Fruit fly (Drosophila melanogaster): ENCODE results near the gene CG14551.

The CG14551 gene

dm6 chr3R:26103440-26103839, 40.6 kb upstream of the CG14551 start (continued):
- TF ChIP-seq CG7357 (GFP tag; IDR thresholded peaks at IDR 0.05), result no peak
- no peak for TF ChIP-seq dysf (GFP tag; IDR thresholded peaks at IDR 0.05)
- no peak for TF ChIP-seq z (GFP tag; IDR thresholded peaks at IDR 0.05)
- no peak for TF ChIP-seq pum (GFP tag; optimal IDR thresholded peaks at IDR 0.05)
- TF ChIP-seq inv (GFP tag; IDR thresholded peaks at IDR 0.05; ENCODE audit: partially characterized antibody), result no peak; the same call in 1 of the 2 replicates
- TF ChIP-seq Ada2b (GFP tag; IDR thresholded peaks at IDR 0.05), result no peak
- peak; percentile 34 for TF ChIP-seq Nf-YC (tag; optimal IDR thresholded peaks at IDR 0.05)
- TF ChIP-seq D19A (tag; optimal IDR thresholded peaks at IDR 0.05), result no peak
- TF ChIP-seq CG3163 (GFP tag; optimal IDR thresholded peaks at IDR 0.05), result no peak
- TF ChIP-seq CG9876 (GFP tag; optimal IDR thresholded peaks at IDR 0.05), result no peak
- TF ChIP-seq ERR (GFP tag; optimal IDR thresholded peaks at IDR 0.05), result no peak
- TF ChIP-seq CG31224 (GFP tag; IDR thresholded peaks at IDR 0.05), result no peak
- TF ChIP-seq btn (GFP tag; optimal IDR thresholded peaks at IDR 0.05), result no peak
- TF ChIP-seq CG17912 (GFP tag; optimal IDR thresholded peaks at IDR 0.05), result no peak
- TF ChIP-seq org-1 (GFP tag; optimal IDR thresholded peaks at IDR 0.05), result no peak
- TF ChIP-seq danr (GFP tag; IDR thresholded peaks at IDR 0.05), result no peak
- no peak for TF ChIP-seq CG4820 (GFP tag; optimal IDR thresholded peaks at IDR 0.05)
- no peak for TF ChIP-seq sr (GFP tag; IDR thresholded peaks at IDR 0.05)
- TF ChIP-seq run (tag; optimal IDR thresholded peaks at IDR 0.05), result no peak
- no peak for TF ChIP-seq CG6654 (GFP tag; optimal IDR thresholded peaks at IDR 0.05)
- no peak for TF ChIP-seq CG6272 (GFP tag; IDR thresholded peaks at IDR 0.05)
- no peak for TF ChIP-seq CG8944 (GFP tag; optimal IDR thresholded peaks at IDR 0.05)
- no peak for TF ChIP-seq gt (GFP tag; IDR thresholded peaks at IDR 0.05)
- no peak for TF ChIP-seq stc (GFP tag; IDR thresholded peaks at IDR 0.05)
- no peak for TF ChIP-seq CG31441 (GFP tag; IDR thresholded peaks at IDR 0.05)
- TF ChIP-seq Dp (GFP tag; optimal IDR thresholded peaks at IDR 0.05), result peak; percentile 100
- no peak for TF ChIP-seq gsb-n (tag; optimal IDR thresholded peaks at IDR 0.05)
- TF ChIP-seq CG18599 (GFP tag; optimal IDR thresholded peaks at IDR 0.05), result no peak
- TF ChIP-seq CG3065 (GFP tag; optimal IDR thresholded peaks at IDR 0.05), result no peak
- no peak for TF ChIP-seq Usf (GFP tag; optimal IDR thresholded peaks at IDR 0.05)
- no peak for TF ChIP-seq Hr78 (GFP tag; optimal IDR thresholded peaks at IDR 0.05)
- no peak for TF ChIP-seq Side (GFP tag; optimal IDR thresholded peaks at IDR 0.05)
- TF ChIP-seq ara (GFP tag; IDR thresholded peaks at IDR 0.05), result no peak
- TF ChIP-seq NFAT (GFP tag; IDR thresholded peaks at IDR 0.05), result no peak
- TF ChIP-seq aop (GFP tag; IDR thresholded peaks at IDR 0.05), result no peak
- TF ChIP-seq Antp (GFP tag; optimal IDR thresholded peaks at IDR 0.05), result no peak
- TF ChIP-seq Kr (GFP tag; optimal IDR thresholded peaks at IDR 0.05), result no peak
- TF ChIP-seq Ets97D (GFP tag; optimal IDR thresholded peaks at IDR 0.05), result peak; percentile 12
- peak; percentile 6 for TF ChIP-seq nmo (GFP tag; optimal IDR thresholded peaks at IDR 0.05)

DNA sequence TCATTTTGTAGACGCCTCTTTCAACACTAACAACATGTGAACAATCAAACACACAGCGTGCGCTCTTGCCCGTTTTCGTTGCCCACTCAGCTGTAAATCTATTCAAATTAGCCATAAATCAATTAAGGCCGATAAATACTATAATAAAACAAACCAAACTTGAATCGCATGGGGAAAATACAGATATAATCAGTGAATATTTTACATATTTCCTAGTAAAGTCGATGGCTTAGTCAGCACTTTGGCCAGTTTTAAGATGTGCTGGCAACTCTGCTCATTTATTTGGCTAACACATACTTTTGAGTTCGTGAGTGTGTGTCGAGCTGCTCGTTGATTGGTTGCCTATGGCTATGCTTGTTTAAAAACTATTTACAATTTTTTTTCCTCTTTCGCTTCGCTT, 36.4 kb upstream of the CG14551 start:
- TF ChIP-seq D (optimal IDR thresholded peaks at IDR 0.05) (peak; percentile 54), D (GFP tag; optimal IDR thresholded peaks at IDR 0.05) (no peak), ci (GFP tag; IDR thresholded peaks at IDR 0.05) (no peak), knrl (GFP tag; IDR thresholded peaks at IDR 0.05; ENCODE audit: partially characterized antibody) (no peak), nau (GFP tag; optimal IDR thresholded peaks at IDR 0.05) (no peak), H2.0 (GFP tag; IDR thresholded peaks at IDR 0.05) (no peak), br (optimal IDR thresholded peaks at IDR 0.05) (no peak), fd64A (GFP tag; optimal IDR thresholded peaks at IDR 0.05) (no peak), CG11560 (tag; IDR thresholded peaks at IDR 0.05) (no peak), fru (optimal IDR thresholded peaks at IDR 0.05) (no peak), kni (GFP tag; optimal IDR thresholded peaks at IDR 0.05) (peak; percentile 23), da (GFP tag; optimal IDR thresholded peaks at IDR 0.05) (no peak), cad (GFP tag; optimal IDR thresholded peaks at IDR 0.05) (peak; percentile 36), CG8089 (GFP tag; optimal IDR thresholded peaks at IDR 0.05) (no peak), CG17361 (GFP tag; IDR thresholded peaks at IDR 0.05) (peak; percentile 14; the same call in 1 of the 3 replicates), CG1603 (tag; optimal IDR thresholded peaks at IDR 0.05) (peak; percentile 61), oc (tag; optimal IDR thresholded peaks at IDR 0.05) (peak; percentile 5), nmo (GFP tag; optimal IDR thresholded peaks at IDR 0.05) (no peak), CG3726 (GFP tag; IDR thresholded peaks at IDR 0.05) (no peak)

All from whole organism, embryonic.